Fruit fly (Drosophila melanogaster) whole organism, wandering third instar larva: Measurements from ENCODE around the gene CG43136.

Experiments
- Abd-B ChIP-seq: fragments of >200 bp; optimal IDR thresholded peaks from 2 replicates; lab custom pipeline; 2017; ENCODE audit warnings: missing biosample characterization, missing genetic modification characterization
- CG32264 ChIP-seq: fragments of 200-800 bp; sonication (Bioruptor generic); optimal IDR thresholded peaks from 2 replicates; lab custom pipeline; 2016; ENCODE audit warnings: missing biosample characterization, missing genetic modification characterization
- CG9705 ChIP-seq: fragments of 200-800 bp; sonication (Bioruptor generic); optimal IDR thresholded peaks from 2 replicates; lab custom pipeline; 2018; ENCODE audit warnings: missing biosample characterization, mild to moderate bottlenecking, missing genetic modification characterization
- CrebA ChIP-seq: fragments of 200-800 bp; sonication (Bioruptor generic); optimal IDR thresholded peaks from 2 replicates; lab custom pipeline; 2016; ENCODE audit warnings: missing biosample characterization, mild to moderate bottlenecking, missing genetic modification characterization, borderline replicate concordance
- Dfd ChIP-seq: fragments of >200 bp; optimal IDR thresholded peaks from 2 replicates; lab custom pipeline; 2017; ENCODE audit warnings: missing biosample characterization, missing genetic modification characterization
- Dif ChIP-seq: fragments of 200-275, 200-300 bp; sonication (Bioruptor generic); optimal IDR thresholded peaks from 2 replicates; lab custom pipeline; 2018; ENCODE audit warnings: missing biosample characterization, missing genetic modification characterization; ENCODE audit not compliant: partially characterized antibody
- GATAd ChIP-seq: sonication (Bioruptor generic); optimal IDR thresholded peaks from 2 replicates; lab custom pipeline; 2016; ENCODE audit warnings: missing biosample characterization, missing genetic modification characterization
- HLH106 ChIP-seq: fragments of 200-800 bp; optimal IDR thresholded peaks from 3 replicates; lab custom pipeline; 2019; ENCODE audit warnings: missing biosample characterization, mild to moderate bottlenecking, missing genetic modification characterization, moderate library complexity
- Hnf4 ChIP-seq: fragments of 200-800 bp; sonication (Bioruptor generic); optimal IDR thresholded peaks from 2 replicates; lab custom pipeline; 2016; ENCODE audit warnings: missing biosample characterization, mild to moderate bottlenecking, missing genetic modification characterization
- Hr78 ChIP-seq: fragments of >200 bp; optimal IDR thresholded peaks from 2 replicates; lab custom pipeline; 2017; ENCODE audit warnings: missing biosample characterization, missing genetic modification characterization
- Hr83 ChIP-seq: fragments of 200-300 bp; sonication (Bioruptor generic); optimal IDR thresholded peaks from 2 replicates; lab custom pipeline; 2016; ENCODE audit warnings: missing biosample characterization, mild to moderate bottlenecking, missing genetic modification characterization, moderate library complexity; ENCODE audit not compliant: poor library complexity, severe bottlenecking
- Jra ChIP-seq: sonication (Bioruptor generic); optimal IDR thresholded peaks from 2 replicates; lab custom pipeline; 2016; ENCODE audit warnings: missing biosample characterization, missing genetic modification characterization
- Mio ChIP-seq: sonication (Bioruptor generic); optimal IDR thresholded peaks from 2 replicates; lab custom pipeline; 2016; ENCODE audit warnings: missing biosample characterization, missing genetic modification characterization
- Myc ChIP-seq: fragments of >200 bp; optimal IDR thresholded peaks from 2 replicates; lab custom pipeline; 2017
- N ChIP-seq: fragments of >200 bp; optimal IDR thresholded peaks from 2 replicates; lab custom pipeline; 2018; ENCODE audit warnings: missing biosample characterization, missing external identifiers, missing genetic modification characterization
- OdsH ChIP-seq: fragments of 200-800 bp; sonication (Bioruptor generic); optimal IDR thresholded peaks from 2 replicates; lab custom pipeline; 2016; ENCODE audit warnings: missing biosample characterization, mild to moderate bottlenecking, missing genetic modification characterization
- Rel ChIP-seq, 2 experiments: fragments of 200-800 bp; sonication (Bioruptor generic) in 1 of 2; optimal IDR thresholded peaks; 2 replicates in 1 of 2; 3 replicates in 1 of 2; lab custom pipeline; 2016 to 2019; ENCODE audit warnings: mild to moderate bottlenecking in 2 of 2, missing biosample characterization in 2 of 2, missing genetic modification characterization in 2 of 2, moderate library complexity in 1 of 2
- Sp1 ChIP-seq: fragments of 200-800 bp; sonication (Bioruptor generic); optimal IDR thresholded peaks from 3 replicates; lab custom pipeline; 2019; ENCODE audit warnings: missing biosample characterization, mild to moderate bottlenecking, missing genetic modification characterization, moderate library complexity
- Vsx2 ChIP-seq: fragments of 200-300, 225-300 bp; sonication (Bioruptor generic); optimal IDR thresholded peaks from 2 replicates; lab custom pipeline; 2018; ENCODE audit warnings: missing biosample characterization, missing genetic modification characterization; ENCODE audit not compliant: partially characterized antibody
- br ChIP-seq: fragments of 200-800 bp; sonication (Bioruptor generic); optimal IDR thresholded peaks from 2 replicates; lab custom pipeline; 2016; ENCODE audit warnings: missing biosample characterization, missing genetic modification characterization
- brk ChIP-seq: fragments of 200-800 bp; sonication (Bioruptor generic); optimal IDR thresholded peaks from 2 replicates; lab custom pipeline; 2016; ENCODE audit warnings: missing biosample characterization, mild to moderate bottlenecking, missing genetic modification characterization
- dl ChIP-seq, 2 experiments: fragments of 175-275, 200-275 bp in 1 of 2; fragments of 200-275 bp in 1 of 2; sonication (Bioruptor generic); optimal IDR thresholded peaks; lab custom pipeline; 2018; ENCODE audit warnings: mild to moderate bottlenecking in 2 of 2, missing biosample characterization in 2 of 2, missing genetic modification characterization in 2 of 2, moderate library complexity in 2 of 2; ENCODE audit not compliant: partially characterized antibody in 2 of 2, insufficient read depth in 1 of 2
- dmrt93B ChIP-seq: fragments of 200-800 bp; sonication (Bioruptor generic); optimal IDR thresholded peaks from 2 replicates; lab custom pipeline; 2018; ENCODE audit warnings: missing biosample characterization, mild to moderate bottlenecking, missing genetic modification characterization
- dsf ChIP-seq: sonication (Bioruptor generic); optimal IDR thresholded peaks from 2 replicates; lab custom pipeline; 2016; ENCODE audit warnings: missing biosample characterization, missing genetic modification characterization, borderline replicate concordance
- ey ChIP-seq: fragments of 200-800 bp; sonication (Bioruptor generic); optimal IDR thresholded peaks from 2 replicates; lab custom pipeline; 2016; ENCODE audit warnings: missing biosample characterization, missing genetic modification characterization
- foxo ChIP-seq, 2 experiments: fragments of 200-800 bp; sonication (Bioruptor generic); optimal IDR thresholded peaks; 2 replicates in 1 of 2; 3 replicates in 1 of 2; lab custom pipeline; 2016 to 2017; ENCODE audit warnings: missing biosample characterization in 2 of 2, missing genetic modification characterization in 2 of 2
- fru ChIP-seq: fragments of 200-800 bp; sonication (Bioruptor generic); optimal IDR thresholded peaks from 3 replicates; lab custom pipeline; 2016; ENCODE audit warnings: missing biosample characterization, mild to moderate bottlenecking, missing genetic modification characterization
- h ChIP-seq: fragments of 200-800 bp; sonication (Bioruptor generic); optimal IDR thresholded peaks from 3 replicates; lab custom pipeline; 2016; ENCODE audit warnings: missing biosample characterization, mild to moderate bottlenecking, missing genetic modification characterization
- jim ChIP-seq: fragments of 175-275, 200-325 bp; sonication (Bioruptor generic); optimal IDR thresholded peaks from 2 replicates; lab custom pipeline; 2016; ENCODE audit warnings: missing biosample characterization, mild to moderate bottlenecking, missing genetic modification characterization
- lola ChIP-seq: fragments of >200 bp; optimal IDR thresholded peaks from 2 replicates; lab custom pipeline; 2017; ENCODE audit warnings: missing biosample characterization, missing genetic modification characterization
- pan ChIP-seq: fragments of >200 bp; optimal IDR thresholded peaks from 2 replicates; lab custom pipeline; 2017
- psq ChIP-seq: fragments of 200-800 bp; sonication (Bioruptor generic); optimal IDR thresholded peaks from 3 replicates; lab custom pipeline; 2017; ENCODE audit warnings: missing biosample characterization, mild to moderate bottlenecking, missing genetic modification characterization, moderate library complexity
- rgr ChIP-seq: fragments of 200-800 bp; sonication (Bioruptor generic); optimal IDR thresholded peaks from 3 replicates; lab custom pipeline; 2016; ENCODE audit warnings: missing biosample characterization, mild to moderate bottlenecking, missing genetic modification characterization
- sage ChIP-seq: fragments of 200-800 bp; sonication (Bioruptor generic); optimal IDR thresholded peaks from 2 replicates; lab custom pipeline; 2016; ENCODE audit warnings: missing biosample characterization, mild to moderate bottlenecking, missing genetic modification characterization
- sv ChIP-seq: fragments of 200-800 bp; sonication (Bioruptor generic); optimal IDR thresholded peaks from 3 replicates; lab custom pipeline; 2016; ENCODE audit warnings: missing biosample characterization, missing genetic modification characterization
- tai ChIP-seq: sonication (Bioruptor generic); optimal IDR thresholded peaks from 2 replicates; lab custom pipeline; 2016; ENCODE audit warnings: missing biosample characterization, missing genetic modification characterization
- usp ChIP-seq: fragments of >200 bp; optimal IDR thresholded peaks from 2 replicates; lab custom pipeline; 2017; ENCODE audit warnings: missing biosample characterization, missing genetic modification characterization
- woc ChIP-seq: sonication (Bioruptor generic); optimal IDR thresholded peaks from 2 replicates; lab custom pipeline; 2016; ENCODE audit warnings: missing biosample characterization, mild to moderate bottlenecking, missing genetic modification characterization

The CG43136 gene

dm6 chrX:5885521-5885920 lies 32.0 kb downstream of the CG43136 start:
- TF ChIP-seq Sp1 (GFP tag; lab: Kevin White, UChicago): no peak
- no peak for TF ChIP-seq foxo (GFP tag; optimal IDR thresholded peaks at IDR 0.05; lab: Kevin White, UChicago)
- TF ChIP-seq usp: no peak
- no peak for TF ChIP-seq Hnf4 (GFP tag; lab: Kevin White, UChicago)
- no peak for TF ChIP-seq br

dm6 chrX:5885973-5886372 lies 32.4 kb downstream of the CG43136 start:
- TF ChIP-seq HLH106 (tag; lab: Kevin White, UChicago): no peak
- TF ChIP-seq Vsx2 (GFP tag; lab: Kevin White, UChicago): no peak
- no peak for TF ChIP-seq lola (GFP tag; lab: Kevin White, UChicago)
- no peak for TF ChIP-seq usp
- no peak for TF ChIP-seq N
- TF ChIP-seq Dfd (GFP tag; lab: Kevin White, UChicago): no peak
- no peak for TF ChIP-seq brk (GFP tag; lab: Kevin White, UChicago)
- no peak for TF ChIP-seq ey (GFP tag; lab: Kevin White, UChicago)
- TF ChIP-seq h: no peak
- no peak for TF ChIP-seq dmrt93B (GFP tag; lab: Kevin White, UChicago)
- TF ChIP-seq woc (GFP tag; lab: Kevin White, UChicago): no peak
- TF ChIP-seq Mio (GFP tag; lab: Kevin White, UChicago): no peak
- no peak for TF ChIP-seq Jra (GFP tag; lab: Kevin White, UChicago)
- TF ChIP-seq Hnf4 (GFP tag; lab: Kevin White, UChicago): no peak
- TF ChIP-seq Rel (GFP tag; optimal IDR thresholded peaks at IDR 0.05; lab: Kevin White, UChicago): no peak
- TF ChIP-seq Rel (tag; optimal IDR thresholded peaks at IDR 0.05; lab: Kevin White, UChicago): no peak
- TF ChIP-seq psq (GFP tag; lab: Kevin White, UChicago): no peak

dm6 chrX:5886764-5887555 lies 33.4 kb downstream of the CG43136 start:
- TF ChIP-seq Jra (GFP tag; lab: Kevin White, UChicago): peak; percentile 73
- peak; percentile 28 to 91 for TF ChIP-seq foxo (GFP tag; optimal IDR thresholded peaks at IDR 0.05; lab: Kevin White, UChicago)
- TF ChIP-seq HLH106 (tag; lab: Kevin White, UChicago): peak; percentile 85
- peak; percentile 64 for TF ChIP-seq sage (GFP tag; lab: Kevin White, UChicago)
- no peak for TF ChIP-seq GATAd (GFP tag; lab: Kevin White, UChicago)
- TF ChIP-seq Mio (GFP tag; lab: Kevin White, UChicago): peak; percentile 53
- peak; percentile 65 for TF ChIP-seq CG32264 (GFP tag; lab: Kevin White, UChicago)
- peak; percentile 91 for TF ChIP-seq fru (GFP tag; lab: Kevin White, UChicago)
- peak; percentile 67 for TF ChIP-seq CG9705 (GFP tag; lab: Kevin White, UChicago)
- no peak for TF ChIP-seq N
- TF ChIP-seq Rel (GFP tag; optimal IDR thresholded peaks at IDR 0.05; lab: Kevin White, UChicago): peak; percentile 21
- TF ChIP-seq Rel (tag; optimal IDR thresholded peaks at IDR 0.05; lab: Kevin White, UChicago): peak; percentile 83
- no peak for TF ChIP-seq CrebA (GFP tag; lab: Kevin White, UChicago)
- TF ChIP-seq pan (lab: Kevin White, UChicago): no peak
- peak; percentile 95 for TF ChIP-seq woc (GFP tag; lab: Kevin White, UChicago)
- peak; percentile 96 for TF ChIP-seq psq (GFP tag; lab: Kevin White, UChicago)
- no peak for TF ChIP-seq Hr78
- TF ChIP-seq lola (GFP tag; lab: Kevin White, UChicago): no peak
- TF ChIP-seq Dfd (GFP tag; lab: Kevin White, UChicago): no peak
- peak; percentile 86 to 87 for TF ChIP-seq dl (GFP tag; optimal IDR thresholded peaks at IDR 0.05; lab: Kevin White, UChicago; ENCODE audit: insufficient read depth in 1 of 2, partially characterized antibody in 2 of 2)
- TF ChIP-seq Dif (GFP tag; lab: Kevin White, UChicago): peak; percentile 85
- TF ChIP-seq h: peak; percentile 95
- peak; percentile 88 for TF ChIP-seq rgr (GFP tag; lab: Kevin White, UChicago)
- TF ChIP-seq Vsx2 (GFP tag; lab: Kevin White, UChicago): peak; percentile 88
- TF ChIP-seq Sp1 (GFP tag; lab: Kevin White, UChicago): peak; percentile 80
- TF ChIP-seq Abd-B (GFP tag; lab: Kevin White, UChicago): no peak
- peak; percentile 65 for TF ChIP-seq brk (GFP tag; lab: Kevin White, UChicago)
- TF ChIP-seq sv (GFP tag; lab: Kevin White, UChicago): no peak
- peak; percentile 20 for TF ChIP-seq Hr83 (GFP tag; lab: Kevin White, UChicago)
- TF ChIP-seq ey (GFP tag; lab: Kevin White, UChicago): peak; percentile 91
- peak; percentile 90 for TF ChIP-seq OdsH (GFP tag; lab: Kevin White, UChicago)
- no peak for TF ChIP-seq tai (GFP tag; lab: Kevin White, UChicago)
- TF ChIP-seq br: peak; percentile 86
- peak; percentile 34 for TF ChIP-seq jim (GFP tag; lab: Kevin White, UChicago)
- peak; percentile 92 for TF ChIP-seq Hnf4 (GFP tag; lab: Kevin White, UChicago)
- no peak for TF ChIP-seq Myc (lab: Kevin White, UChicago)
- TF ChIP-seq dsf (GFP tag; lab: Kevin White, UChicago): no peak
- no peak for TF ChIP-seq usp
- TF ChIP-seq dmrt93B (GFP tag; lab: Kevin White, UChicago): peak; percentile 72
